Worm (Caenorhabditis elegans) whole organism, early embryonic: ENCODE results near the gene Y62F5A.10.

ENCODE experiments used
- ama-1 ChIP-seq: fragments of 150-350 bp; optimal IDR thresholded peaks from 2 replicates; lab custom pipeline; 2014
- hmbx-1 ChIP-seq: sonication (generic microtip); optimal IDR thresholded peaks from 2 replicates; lab custom pipeline; 2016; ENCODE audit warnings: mild to moderate bottlenecking, missing genetic modification characterization, missing compliant biosample characterization
- hmg-4 ChIP-seq: fragments of 200-800 bp; sonication (Bioruptor generic); optimal IDR thresholded peaks from 2 replicates; lab custom pipeline; 2018; ENCODE audit warnings: mild to moderate bottlenecking, missing genetic modification characterization, missing compliant biosample characterization
- hnd-1 ChIP-seq: sonication (generic microtip); optimal IDR thresholded peaks from 2 replicates; lab custom pipeline; 2016; ENCODE audit warnings: missing genetic modification characterization, missing compliant biosample characterization
- tbx-11 ChIP-seq: fragments of 200-800 bp; sonication (Bioruptor generic); IDR thresholded peaks from 2 replicates; pipeline ENCODE4 v1.3.6; 2022; ENCODE audit warnings: missing genetic modification characterization, missing compliant biosample characterization

- TF ChIP-seq hnd-1 (tag; lab: Kevin White, UChicago), result no peak
- TF ChIP-seq ama-1 (lab: Kevin White, UChicago), result no peak
- no peak for TF ChIP-seq tbx-11 (GFP tag; lab: Robert Waterston, UW)
- no peak for TF ChIP-seq hmbx-1 (tag; lab: Kevin White, UChicago)
- TF ChIP-seq hmg-4 (GFP tag; lab: Kevin White, UChicago), result no peak
Observed at ce11 chrII:11571260-11571854, 50.0 kb downstream of the Y62F5A.10 start, which contains the start of gene F54D5.3.
